Worm (Caenorhabditis elegans) whole organism, L2 larva: ENCODE measurements around the gene F02D10.3.

Experiments used
- C34F6.9 ChIP-seq: fragments of 150-350 bp; optimal IDR thresholded peaks from 2 replicates; lab custom pipeline; 2014; ENCODE audit warnings: missing biosample characterization, missing genetic modification characterization
- crh-2 ChIP-seq: sonication (generic microtip); optimal IDR thresholded peaks from 2 replicates; lab custom pipeline; 2017; ENCODE audit warnings: missing biosample characterization, missing genetic modification characterization
- fos-1 ChIP-seq: fragments of 150-350 bp; optimal IDR thresholded peaks from 2 replicates; lab custom pipeline; 2014; ENCODE audit warnings: missing biosample characterization, missing genetic modification characterization
- lin-11 ChIP-seq: fragments of 150-350 bp; sonication (generic microtip); optimal IDR thresholded peaks from 2 replicates; lab custom pipeline; 2014; ENCODE audit warnings: missing biosample characterization, missing genetic modification characterization, inconsistent platforms, mixed read lengths
- lin-13 ChIP-seq: fragments of 150-350 bp; optimal IDR thresholded peaks from 2 replicates; lab custom pipeline; 2014; ENCODE audit warnings: missing biosample characterization, missing genetic modification reagents, missing genetic modification characterization
- mab-5 ChIP-seq: fragments of 150-350 bp; optimal IDR thresholded peaks from 2 replicates; lab custom pipeline; 2014; ENCODE audit warnings: missing biosample characterization, missing genetic modification characterization
- nhr-10 ChIP-seq: sonication (generic microtip); optimal IDR thresholded peaks from 2 replicates; lab custom pipeline; 2017; ENCODE audit warnings: missing biosample characterization, missing genetic modification characterization
- nhr-21 ChIP-seq: fragments of 150-350 bp; optimal IDR thresholded peaks from 2 replicates; lab custom pipeline; 2014; ENCODE audit warnings: missing biosample characterization, missing genetic modification characterization
- sma-9 ChIP-seq, 2 experiments: fragments of 150-350 bp in 1 of 2; sonication (generic microtip) in 1 of 2; optimal IDR thresholded peaks; 2 replicates each; lab custom pipeline; 2014 to 2016; ENCODE audit warnings: missing genetic modification characterization in 2 of 2, mild to moderate bottlenecking in 1 of 2, missing biosample characterization in 1 of 2, missing compliant biosample characterization in 1 of 2, missing genetic modification reagents in 1 of 2, moderate library complexity in 1 of 2
- zag-1 ChIP-seq: fragments of 150-350 bp; optimal IDR thresholded peaks from 2 replicates; lab custom pipeline; 2014; ENCODE audit warnings: missing biosample characterization, missing genetic modification characterization

Gene F02D10.3

ce11 chrX:13414974-13415373, 47.4 kb downstream of the F02D10.3 start (continued):
- TF ChIP-seq nhr-21 (tag; lab: Kevin White, UChicago) = peak; percentile 31
- peak; percentile 1 for TF ChIP-seq lin-11 (tag; lab: Kevin White, UChicago)
- TF ChIP-seq zag-1 (tag; lab: Kevin White, UChicago) = no peak
- TF ChIP-seq lin-13 (GFP tag; lab: Kevin White, UChicago) = no peak
- TF ChIP-seq nhr-10 (tag; lab: Kevin White, UChicago) = no peak
- TF ChIP-seq, all 48 proteins: peak for 10

DNA sequence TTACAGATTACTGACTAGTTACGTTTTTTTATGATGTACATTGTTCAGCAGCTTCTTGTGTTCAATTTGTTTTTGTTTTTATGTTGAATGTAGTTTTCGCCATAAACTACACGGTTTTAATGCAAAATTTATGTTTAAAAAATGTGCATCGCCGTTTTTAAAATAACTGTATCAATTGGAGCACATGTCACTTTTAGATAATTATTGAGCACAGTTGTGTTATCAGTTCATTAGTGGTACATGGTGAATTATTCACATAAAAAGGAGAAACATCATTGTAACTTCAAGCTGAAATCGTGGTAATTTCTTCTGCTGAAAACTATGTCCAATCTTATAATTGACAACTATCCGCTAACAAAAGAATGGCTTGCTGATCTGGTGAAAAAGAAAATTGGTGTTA, 50.1 kb downstream of the F02D10.3 start:
- TF ChIP-seq crh-2 (peak; percentile 0), fos-1 (tag; lab: Kevin White, UChicago) (peak; percentile 55), mab-5 (tag; lab: Kevin White, UChicago) (no peak)

- no peak for TF ChIP-seq C34F6.9
- peak; percentile 10 for TF ChIP-seq sma-9 (GFP tag; optimal IDR thresholded peaks at IDR 0.05; lab: Kevin White, UChicago)
- TF ChIP-seq sma-9 (tag; optimal IDR thresholded peaks at IDR 0.05; lab: Kevin White, UChicago) = no peak
Measured at ce11 chrX:13411306-13411705, 51.1 kb downstream of the F02D10.3 start.

DNA sequence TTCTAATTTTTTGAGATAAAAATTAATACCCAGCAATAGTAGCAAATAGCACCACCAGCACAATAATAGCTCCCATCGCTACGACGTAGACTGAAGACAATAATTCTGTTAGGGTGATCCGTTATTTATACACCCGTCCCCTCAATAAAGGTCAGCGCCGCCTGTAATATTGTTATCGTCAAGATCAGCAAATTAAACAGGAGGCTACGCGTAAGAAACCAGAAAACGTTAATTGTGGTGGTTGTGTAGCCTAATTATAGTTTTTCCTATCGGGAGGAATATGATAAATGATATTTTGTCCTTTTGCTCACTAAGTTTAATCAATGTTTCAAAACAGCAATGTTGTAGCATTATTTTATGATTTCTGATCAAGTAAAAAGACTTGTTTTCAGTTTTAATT, 52.9 kb downstream of the F02D10.3 start, which contains the start of the genes cyp-13B1 and C29F7.1:
TSS of gene cyp-13B1 (minus strand) at position 101 of the 400 bp plus-strand sequence.
TSS of gene C29F7.1 (plus strand) at position 394 of the 400 bp plus-strand sequence.
- TF ChIP-seq C34F6.9 (no peak), crh-2 (peak; percentile 5), sma-9 (GFP tag; optimal IDR thresholded peaks at IDR 0.05; lab: Kevin White, UChicago) (peak; percentile 1), sma-9 (tag; optimal IDR thresholded peaks at IDR 0.05; lab: Kevin White, UChicago) (no peak)
